Worm (Caenorhabditis elegans) whole organism, L3 larva: Measurements from ENCODE around the gene F26F2.3.

ENCODE experiments used
- ceh-16 ChIP-seq: sonication (generic microtip); optimal IDR thresholded peaks from 2 replicates; lab custom pipeline; 2017; ENCODE audit warnings: missing biosample characterization, missing genetic modification characterization
- daf-12 ChIP-seq: fragments of 150-350 bp; optimal IDR thresholded peaks from 2 replicates; lab custom pipeline; 2014; ENCODE audit warnings: missing biosample characterization, missing genetic modification reagents, missing genetic modification characterization
- fkh-10 ChIP-seq: sonication (generic microtip); optimal IDR thresholded peaks from 2 replicates; lab custom pipeline; 2017; ENCODE audit warnings: missing biosample characterization, missing genetic modification reagents, missing genetic modification characterization
- fos-1 ChIP-seq: fragments of 150-350 bp; optimal IDR thresholded peaks from 2 replicates; lab custom pipeline; 2014; ENCODE audit warnings: missing biosample characterization, missing genetic modification characterization
- lsy-12 ChIP-seq: sonication (generic microtip); optimal IDR thresholded peaks from 2 replicates; lab custom pipeline; 2016; ENCODE audit warnings: mild to moderate bottlenecking, missing genetic modification characterization, missing compliant biosample characterization
- mdl-1 ChIP-seq: fragments of 150-350 bp; optimal IDR thresholded peaks from 2 replicates; lab custom pipeline; 2014; ENCODE audit warnings: missing biosample characterization, missing genetic modification characterization
- nfya-1 ChIP-seq: sonication (generic microtip); optimal IDR thresholded peaks from 2 replicates; lab custom pipeline; 2017; ENCODE audit warnings: missing genetic modification characterization, mild to moderate bottlenecking, missing compliant biosample characterization, antibody characterized with exemption, moderate library complexity; ENCODE audit not compliant: insufficient read depth
- nhr-25 ChIP-seq: sonication (generic microtip); optimal IDR thresholded peaks from 2 replicates; lab custom pipeline; 2017; ENCODE audit warnings: missing biosample characterization, missing genetic modification characterization
- nhr-76 ChIP-seq: fragments of 150-350 bp; sonication (generic microtip); optimal IDR thresholded peaks from 5 replicates; lab custom pipeline; 2014; ENCODE audit warnings: missing biosample characterization, missing genetic modification characterization
- snpc-4 ChIP-seq: fragments of 150-350 bp; optimal IDR thresholded peaks from 2 replicates; lab custom pipeline; 2014; ENCODE audit warnings: missing biosample characterization, missing genetic modification characterization
- unc-39 ChIP-seq: sonication (generic microtip); optimal IDR thresholded peaks from 4 replicates; lab custom pipeline; 2017; ENCODE audit warnings: missing biosample characterization, missing genetic modification characterization

DNA sequence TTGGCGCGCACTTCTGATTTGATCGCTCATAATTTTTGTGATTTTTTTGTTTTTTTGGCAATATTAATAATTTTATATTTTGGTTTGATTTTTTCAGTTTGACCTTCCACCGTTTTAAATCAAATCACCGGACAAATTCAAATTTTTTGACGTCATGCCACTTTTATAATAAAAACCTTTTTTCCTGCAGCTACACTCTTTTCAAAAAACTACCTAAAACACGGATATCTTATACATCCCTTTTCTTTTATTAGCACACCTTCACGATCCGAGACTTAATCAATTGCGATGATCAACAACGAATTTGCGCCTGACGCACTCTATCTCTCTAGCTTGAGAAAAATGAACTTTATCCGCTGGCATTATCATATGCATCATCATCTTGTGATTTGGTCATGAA, 43.1 kb upstream of the F26F2.3 start, which contains the start of gene grd-2:
- TF ChIP-seq nhr-76, result no peak
- no peak for TF ChIP-seq nhr-25 (tag; lab: Kevin White, UChicago)
- TF ChIP-seq daf-12 (tag; lab: Kevin White, UChicago), result no peak
- TF ChIP-seq nfya-1 (tag; lab: Kevin White, UChicago), result no peak
- TF ChIP-seq unc-39 (tag; lab: Kevin White, UChicago), result no peak
- no peak for TF ChIP-seq ceh-16
- no peak for TF ChIP-seq fos-1
- TF ChIP-seq lsy-12 (tag; lab: Kevin White, UChicago), result no peak
- TF ChIP-seq fkh-10 (GFP tag; lab: Kevin White, UChicago), result no peak
- TF ChIP-seq mdl-1 (tag; lab: Kevin White, UChicago), result no peak
- no peak for TF ChIP-seq snpc-4 (tag; lab: Kevin White, UChicago)
